Fruit fly (Drosophila melanogaster) whole organism, prepupa: ENCODE data around the gene CG10804.

Source experiments
- CG10669 ChIP-seq: fragments of 200-800 bp; sonication (Bioruptor generic); optimal IDR thresholded peaks from 3 replicates; lab custom pipeline; 2018; ENCODE audit warnings: missing biosample characterization, mild to moderate bottlenecking, missing genetic modification characterization, moderate library complexity
- CG15336 ChIP-seq: fragments of 200-800 bp; sonication (Bioruptor generic); IDR thresholded peaks from 2 replicates; pipeline ENCODE4 v1.3.6; 2022; ENCODE audit warnings: missing biosample characterization, missing genetic modification characterization
- CG16779 ChIP-seq: fragments of 200-800 bp; sonication (Bioruptor generic); optimal IDR thresholded peaks from 3 replicates; lab custom pipeline; 2017; ENCODE audit warnings: missing biosample characterization, mild to moderate bottlenecking, missing genetic modification characterization
- CG3032 ChIP-seq: fragments of 200-800 bp; optimal IDR thresholded peaks from 2 replicates; lab custom pipeline; 2019; ENCODE audit warnings: missing biosample characterization, mild to moderate bottlenecking, missing genetic modification characterization, moderate library complexity
- Hr38 ChIP-seq: sonication (Bioruptor generic); optimal IDR thresholded peaks from 2 replicates; lab custom pipeline; 2016; ENCODE audit warnings: missing biosample characterization, missing genetic modification characterization
- Hr39 ChIP-seq: fragments of 200-800 bp; sonication (Bioruptor generic); optimal IDR thresholded peaks from 2 replicates; lab custom pipeline; 2016; ENCODE audit warnings: missing biosample characterization, missing genetic modification characterization
- Hr4 ChIP-seq: fragments of 200-800 bp; sonication (Bioruptor generic); optimal IDR thresholded peaks from 3 replicates; lab custom pipeline; 2016; ENCODE audit warnings: missing biosample characterization, missing genetic modification characterization
- dsx ChIP-seq: fragments of 200-800 bp; optimal IDR thresholded peaks from 3 replicates; lab custom pipeline; 2019; ENCODE audit warnings: missing biosample characterization, mild to moderate bottlenecking, missing genetic modification characterization, moderate library complexity; ENCODE audit not compliant: poor library complexity, severe bottlenecking
- fkh ChIP-seq: fragments of 200-800 bp; sonication (Bioruptor generic); optimal IDR thresholded peaks from 3 replicates; lab custom pipeline; 2017; ENCODE audit warnings: missing biosample characterization, mild to moderate bottlenecking, missing genetic modification characterization, moderate library complexity
- lz ChIP-seq: fragments of 200-800 bp; sonication (Bioruptor generic); optimal IDR thresholded peaks from 3 replicates; lab custom pipeline; 2016; ENCODE audit warnings: missing biosample characterization, missing genetic modification characterization
- spab ChIP-seq: fragments of 200-800 bp; sonication (Bioruptor generic); optimal IDR thresholded peaks from 2 replicates; lab custom pipeline; 2017; ENCODE audit warnings: missing biosample characterization, mild to moderate bottlenecking, missing genetic modification characterization, missing genetic modification reagents
- svp ChIP-seq: fragments of 200-800 bp; sonication (Bioruptor generic); peaks from one replicate; lab custom pipeline; 2016; ENCODE audit warnings: missing biosample characterization, missing genetic modification characterization
- topi ChIP-seq: fragments of 200-800 bp; sonication (Bioruptor generic); optimal IDR thresholded peaks from 3 replicates; lab custom pipeline; 2016; ENCODE audit warnings: missing biosample characterization, missing genetic modification characterization
- vri ChIP-seq: fragments of 200-800 bp; sonication (Bioruptor generic); optimal IDR thresholded peaks from 3 replicates; lab custom pipeline; 2016; ENCODE audit warnings: missing biosample characterization, mild to moderate bottlenecking, missing genetic modification characterization

Gene CG10804

dm6 chrX:3427614-3427965 is 54.5 kb downstream of the CG10804 start (continued):
- TF ChIP-seq dsx (GFP tag; lab: Kevin White, UChicago) = peak; percentile 93
- TF ChIP-seq Hr4 (GFP tag; lab: Kevin White, UChicago) = peak; percentile 84
- peak; percentile 89 for TF ChIP-seq topi (GFP tag; lab: Kevin White, UChicago)
- TF ChIP-seq CG16779 (tag; lab: Kevin White, UChicago) = peak; percentile 62
- TF ChIP-seq lz (GFP tag; lab: Kevin White, UChicago) = peak; percentile 95
- TF ChIP-seq spab (GFP tag; lab: Kevin White, UChicago) = peak; percentile 83
- no peak for TF ChIP-seq Hr38 (GFP tag; lab: Kevin White, UChicago)
- TF ChIP-seq Hr39 (GFP tag; lab: Kevin White, UChicago) = peak; percentile 96
- TF ChIP-seq CG15336 = peak; percentile 85
- TF ChIP-seq CG3032 (tag; lab: Kevin White, UChicago) = peak; percentile 90

- TF ChIP-seq svp (GFP tag; lab: Kevin White, UChicago) = peak; percentile 74
- TF ChIP-seq vri (GFP tag; lab: Kevin White, UChicago) = no peak
- peak; percentile 76 for TF ChIP-seq fkh (GFP tag; lab: Kevin White, UChicago)
- TF ChIP-seq CG10669 = no peak
Observed at dm6 chrX:3426803-3427613, 55.1 kb downstream of the CG10804 start.
